Fruit fly (Drosophila melanogaster): Measurements from ENCODE around the gene CheB93b.

The CheB93b gene

DNA sequence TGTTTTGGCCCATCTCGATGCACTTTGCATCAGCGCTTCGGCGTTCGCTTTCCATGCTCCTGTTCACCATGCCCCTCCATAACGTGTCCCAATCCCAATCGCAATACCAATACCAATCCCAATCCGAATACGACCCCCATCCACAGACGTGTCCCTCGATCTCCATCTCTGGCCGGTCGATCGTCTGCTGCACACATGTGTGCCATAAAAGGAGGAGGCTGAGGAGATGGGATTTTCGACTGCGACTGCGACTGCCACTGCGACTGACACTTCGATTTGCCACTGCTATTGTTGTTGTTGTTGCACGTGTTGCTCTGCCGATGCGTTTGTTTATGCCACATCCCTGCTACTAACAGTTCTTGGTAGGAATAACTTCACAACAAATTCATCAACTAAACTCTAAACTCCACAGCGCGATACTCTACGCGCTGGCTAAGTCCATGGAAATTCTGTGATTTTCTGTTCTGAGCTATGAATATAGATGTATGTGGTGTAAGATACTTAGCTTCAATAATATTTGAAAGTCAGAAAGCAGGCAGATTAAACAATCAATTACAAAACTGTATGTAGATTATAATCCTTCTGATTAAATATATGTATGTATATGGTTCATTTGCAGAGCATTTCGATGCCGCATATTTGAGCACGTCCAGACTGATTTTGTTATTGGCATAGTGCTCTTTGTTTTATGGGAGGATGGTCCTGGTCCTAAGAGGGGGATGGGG lies 15.8 kb upstream of the CheB93b start:
- no peak for TF ChIP-seq rn (GFP tag; IDR thresholded peaks at IDR 0.05)
- TF ChIP-seq Snoo (tag; optimal IDR thresholded peaks at IDR 0.05), result no peak
- TF ChIP-seq Pif1A (GFP tag; optimal IDR thresholded peaks at IDR 0.05), result no peak
- no peak for TF ChIP-seq EcR (GFP tag; optimal IDR thresholded peaks at IDR 0.05)
- no peak for TF ChIP-seq CG34367 (tag; optimal IDR thresholded peaks at IDR 0.05)
- no peak for TF ChIP-seq CG9948 (tag; optimal IDR thresholded peaks at IDR 0.05)
- no peak for TF ChIP-seq CG17806 (tag; optimal IDR thresholded peaks at IDR 0.05)
- TF ChIP-seq Ets98B (GFP tag; IDR thresholded peaks at IDR 0.05), result no peak
- TF ChIP-seq CG8159 (tag; optimal IDR thresholded peaks at IDR 0.05), result no peak
- TF ChIP-seq fd96Ca (GFP tag; IDR thresholded peaks at IDR 0.05), result no peak
- no peak for TF ChIP-seq D1 (tag; optimal IDR thresholded peaks at IDR 0.05)
- TF ChIP-seq CG32121 (GFP tag; IDR thresholded peaks at IDR 0.05), result no peak
- TF ChIP-seq CG15710 (tag; optimal IDR thresholded peaks at IDR 0.05), result no peak
- no peak for TF ChIP-seq CG13204 (GFP tag; optimal IDR thresholded peaks at IDR 0.05)
- no peak for TF ChIP-seq CG12605 (GFP tag; IDR thresholded peaks at IDR 0.05)
- TF ChIP-seq gl (tag; optimal IDR thresholded peaks at IDR 0.05), result no peak
- TF ChIP-seq Pif1B (GFP tag; optimal IDR thresholded peaks at IDR 0.05), result no peak
- TF ChIP-seq CG8301 (tag; optimal IDR thresholded peaks at IDR 0.05), result no peak
- TF ChIP-seq CG4496 (GFP tag; IDR thresholded peaks at IDR 0.05), result no peak

DNA sequence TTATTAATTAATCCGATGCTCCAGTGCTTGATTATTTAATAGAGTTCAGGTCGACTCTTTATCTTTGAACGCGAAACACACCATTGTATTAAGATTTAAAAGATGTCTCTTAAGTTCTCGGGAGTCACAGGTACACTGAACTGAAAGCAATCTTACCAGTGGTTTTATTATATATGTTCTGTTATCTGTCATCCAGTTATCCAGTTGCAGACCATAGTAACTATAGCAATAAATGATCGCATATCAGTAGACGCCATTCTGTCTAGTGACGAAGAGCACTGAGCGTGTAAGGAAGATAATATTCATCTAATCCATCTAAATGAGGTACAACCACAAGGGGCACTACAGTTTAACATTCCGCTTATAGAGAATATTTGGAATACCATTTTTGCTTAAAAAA lies 9.3 kb upstream of the CheB93b start, which contains the start of gene Ugt49B2:
Gene Ugt49B2, minus strand, starts transcription at position 101 of the 400 bp plus-strand sequence.
- TF ChIP-seq gl (tag; optimal IDR thresholded peaks at IDR 0.05), result no peak
- TF ChIP-seq rn (GFP tag; IDR thresholded peaks at IDR 0.05), result no peak
- TF ChIP-seq D1 (tag; optimal IDR thresholded peaks at IDR 0.05), result no peak
- no peak for TF ChIP-seq CG12605 (GFP tag; IDR thresholded peaks at IDR 0.05)
- TF ChIP-seq CG15710 (tag; optimal IDR thresholded peaks at IDR 0.05), result no peak
- TF ChIP-seq Pif1B (GFP tag; optimal IDR thresholded peaks at IDR 0.05), result no peak
- TF ChIP-seq EcR (GFP tag; optimal IDR thresholded peaks at IDR 0.05), result no peak
- no peak for TF ChIP-seq CG8301 (tag; optimal IDR thresholded peaks at IDR 0.05)
- no peak for TF ChIP-seq CG9948 (tag; optimal IDR thresholded peaks at IDR 0.05)
- no peak for TF ChIP-seq Ets98B (GFP tag; IDR thresholded peaks at IDR 0.05)
- TF ChIP-seq CG17806 (tag; optimal IDR thresholded peaks at IDR 0.05), result no peak

DNA sequence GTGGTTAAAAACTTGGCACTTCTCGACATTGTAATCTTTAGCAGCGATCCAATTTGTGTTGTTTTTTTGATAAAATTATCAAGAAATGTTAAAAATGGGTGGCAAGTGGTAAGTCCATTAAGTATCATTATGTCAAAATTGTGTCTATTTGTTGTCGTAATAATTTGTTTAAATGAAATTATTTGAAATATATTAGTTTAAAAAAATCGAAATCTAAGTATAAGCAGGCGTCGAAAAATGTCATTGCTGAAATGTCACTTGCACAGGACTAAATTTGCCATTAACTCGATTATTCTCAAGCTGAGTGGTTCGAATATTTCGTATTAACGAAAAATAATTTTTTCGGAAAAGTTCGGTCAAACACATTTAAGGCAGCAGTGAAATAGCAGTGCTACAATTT lies 5.5 kb upstream of the CheB93b start, which contains the start of gene CG7907:
Gene CG7907, plus strand, starts transcription at position 301 of the 400 bp plus-strand sequence.
- TF ChIP-seq rn (GFP tag; IDR thresholded peaks at IDR 0.05), result no peak
- no peak for TF ChIP-seq CG13204 (GFP tag; optimal IDR thresholded peaks at IDR 0.05)
- no peak for TF ChIP-seq Pif1A (GFP tag; optimal IDR thresholded peaks at IDR 0.05)
- TF ChIP-seq CG8301 (tag; optimal IDR thresholded peaks at IDR 0.05), result no peak
- TF ChIP-seq CG14655 (GFP tag; optimal IDR thresholded peaks at IDR 0.05), result no peak
- TF ChIP-seq Ets98B (GFP tag; IDR thresholded peaks at IDR 0.05), result no peak
- no peak for TF ChIP-seq CG9948 (tag; optimal IDR thresholded peaks at IDR 0.05)
- TF ChIP-seq EcR (GFP tag; optimal IDR thresholded peaks at IDR 0.05), result no peak
- no peak for TF ChIP-seq CG12605 (GFP tag; IDR thresholded peaks at IDR 0.05)
- no peak for TF ChIP-seq CG34367 (tag; optimal IDR thresholded peaks at IDR 0.05)
- TF ChIP-seq Snoo (tag; optimal IDR thresholded peaks at IDR 0.05), result no peak
- TF ChIP-seq CG10348 (GFP tag; IDR thresholded peaks at IDR 0.05), result no peak

DNA sequence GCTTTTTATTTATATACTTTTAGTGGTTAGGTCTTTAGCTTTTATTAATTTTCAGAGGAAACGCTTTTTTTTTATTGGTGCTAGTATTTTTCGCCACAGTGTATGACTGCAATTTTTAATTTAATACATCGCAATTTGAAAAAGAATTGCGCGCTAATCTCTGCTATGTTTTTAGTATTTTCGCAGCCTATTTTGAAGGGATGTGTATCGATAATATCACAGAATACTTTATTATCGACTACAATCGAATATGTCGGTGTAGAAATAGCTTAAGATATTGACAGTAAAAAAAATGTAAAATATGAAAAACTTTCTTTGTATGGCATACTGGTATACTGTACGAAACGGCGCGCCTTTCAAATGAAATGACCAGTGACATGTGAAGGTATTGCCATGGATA lies 2.2 kb upstream of the CheB93b start:
- TF ChIP-seq Pif1A (GFP tag; optimal IDR thresholded peaks at IDR 0.05) (no peak), fd96Ca (GFP tag; IDR thresholded peaks at IDR 0.05) (no peak), rn (GFP tag; IDR thresholded peaks at IDR 0.05) (no peak), CG17806 (tag; optimal IDR thresholded peaks at IDR 0.05) (no peak), Pif1B (GFP tag; optimal IDR thresholded peaks at IDR 0.05) (no peak), CG32121 (GFP tag; IDR thresholded peaks at IDR 0.05) (no peak), Snoo (tag; optimal IDR thresholded peaks at IDR 0.05) (no peak), CG10348 (GFP tag; IDR thresholded peaks at IDR 0.05) (no peak), EcR (GFP tag; optimal IDR thresholded peaks at IDR 0.05) (no peak), CG12605 (GFP tag; IDR thresholded peaks at IDR 0.05) (no peak), CG4496 (GFP tag; IDR thresholded peaks at IDR 0.05) (no peak), CG8301 (tag; optimal IDR thresholded peaks at IDR 0.05) (no peak), CG9948 (tag; optimal IDR thresholded peaks at IDR 0.05) (no peak)

DNA sequence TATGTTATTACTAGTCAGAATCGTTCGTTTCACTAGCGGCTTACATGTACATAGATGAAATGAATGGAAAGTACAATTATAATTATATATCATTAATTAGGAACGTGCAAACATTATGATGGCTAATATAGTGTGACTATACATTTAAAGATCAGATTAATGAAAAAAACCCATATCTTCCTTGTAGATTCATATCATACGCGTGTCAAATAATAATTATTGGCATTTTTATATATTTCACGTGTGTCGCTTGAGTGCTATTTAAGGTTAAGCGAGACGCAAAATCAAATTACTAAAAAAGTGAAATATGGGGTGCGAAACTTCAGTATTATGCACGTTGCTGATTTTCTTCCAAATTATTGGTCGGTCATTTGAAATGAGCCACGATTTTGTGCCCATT lies 1.8 kb upstream of the CheB93b start, which contains the start of gene CheB93a:
Gene CheB93a, plus strand, starts transcription at position 301 of the 400 bp plus-strand sequence.
- no peak for TF ChIP-seq CG8159 (tag; optimal IDR thresholded peaks at IDR 0.05)
- no peak for TF ChIP-seq CG32121 (GFP tag; IDR thresholded peaks at IDR 0.05)
- no peak for TF ChIP-seq D1 (tag; optimal IDR thresholded peaks at IDR 0.05)
- no peak for TF ChIP-seq CG13204 (GFP tag; optimal IDR thresholded peaks at IDR 0.05)
- no peak for TF ChIP-seq CG8301 (tag; optimal IDR thresholded peaks at IDR 0.05)
- TF ChIP-seq CG15710 (tag; optimal IDR thresholded peaks at IDR 0.05), result no peak
- TF ChIP-seq CG4496 (GFP tag; IDR thresholded peaks at IDR 0.05), result no peak
- TF ChIP-seq gl (tag; optimal IDR thresholded peaks at IDR 0.05), result no peak
- no peak for TF ChIP-seq Pif1A (GFP tag; optimal IDR thresholded peaks at IDR 0.05)
- no peak for TF ChIP-seq CG14655 (GFP tag; optimal IDR thresholded peaks at IDR 0.05)
- TF ChIP-seq CG9948 (tag; optimal IDR thresholded peaks at IDR 0.05), result no peak
- no peak for TF ChIP-seq CG34367 (tag; optimal IDR thresholded peaks at IDR 0.05)
- no peak for TF ChIP-seq rn (GFP tag; IDR thresholded peaks at IDR 0.05)
- TF ChIP-seq Ets98B (GFP tag; IDR thresholded peaks at IDR 0.05), result no peak
- no peak for TF ChIP-seq EcR (GFP tag; optimal IDR thresholded peaks at IDR 0.05)
- no peak for TF ChIP-seq Pif1B (GFP tag; optimal IDR thresholded peaks at IDR 0.05)
- TF ChIP-seq CG10348 (GFP tag; IDR thresholded peaks at IDR 0.05), result no peak
- TF ChIP-seq CG17806 (tag; optimal IDR thresholded peaks at IDR 0.05), result no peak

DNA sequence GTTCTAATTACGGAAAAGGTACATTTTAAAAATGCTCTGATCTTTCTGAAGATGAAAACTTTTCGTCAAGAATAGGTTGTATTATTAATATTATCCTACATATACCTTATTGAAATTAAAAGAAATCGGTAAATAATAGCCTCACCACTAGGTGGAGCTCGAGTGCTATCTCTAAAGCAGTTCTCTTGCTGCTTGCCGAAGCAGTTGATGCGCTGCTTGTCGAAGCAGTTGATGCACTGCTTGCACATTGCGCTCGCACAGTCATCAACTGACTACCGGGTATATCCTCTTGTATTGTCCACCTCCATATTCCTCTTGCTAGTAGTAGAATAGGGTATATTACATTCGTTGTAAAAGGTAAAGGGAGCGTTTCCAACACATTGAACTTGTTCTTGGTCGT lies 551 bp upstream of the CheB93b start:
- TF ChIP-seq CG17806 (tag; optimal IDR thresholded peaks at IDR 0.05) (no peak), CG8159 (tag; optimal IDR thresholded peaks at IDR 0.05) (no peak), D1 (tag; optimal IDR thresholded peaks at IDR 0.05) (no peak), gl (tag; optimal IDR thresholded peaks at IDR 0.05) (no peak), Snoo (tag; optimal IDR thresholded peaks at IDR 0.05) (no peak), Pif1A (GFP tag; optimal IDR thresholded peaks at IDR 0.05) (no peak), Pif1B (GFP tag; optimal IDR thresholded peaks at IDR 0.05) (no peak), CG10348 (GFP tag; IDR thresholded peaks at IDR 0.05) (no peak), CG14655 (GFP tag; optimal IDR thresholded peaks at IDR 0.05) (no peak), CG8301 (tag; optimal IDR thresholded peaks at IDR 0.05) (no peak), rn (GFP tag; IDR thresholded peaks at IDR 0.05) (no peak), CG34367 (tag; optimal IDR thresholded peaks at IDR 0.05) (no peak), Ets98B (GFP tag; IDR thresholded peaks at IDR 0.05) (no peak)
